Worm (Caenorhabditis elegans) whole organism, midembryonic: ENCODE results near the gene F22E5.2.

Experiments used
- cog-1 ChIP-seq: sonication (generic microtip); optimal IDR thresholded peaks from 2 replicates; lab custom pipeline; 2016; ENCODE audit warnings: missing genetic modification characterization, missing compliant biosample characterization
- flt-1 ChIP-seq: fragments of 200-800 bp; sonication (Bioruptor generic); IDR thresholded peaks from 2 replicates; pipeline ENCODE4 v1.3.6; 2022; ENCODE audit warnings: missing genetic modification characterization, missing compliant biosample characterization
- klf-2 ChIP-seq: fragments of 200-800 bp; sonication (Bioruptor generic); conservative IDR thresholded peaks from 2 replicates; pipeline ENCODE4 v1.3.6; 2022; ENCODE audit warnings: missing genetic modification reagents, missing genetic modification characterization, missing compliant biosample characterization
- med-1 ChIP-seq: sonication (generic microtip); optimal IDR thresholded peaks from 2 replicates; lab custom pipeline; 2017; ENCODE audit warnings: missing genetic modification characterization, mild to moderate bottlenecking, missing compliant biosample characterization, antibody characterized with exemption, missing genetic modification reagents; ENCODE audit not compliant: insufficient read depth
- ref-1 ChIP-seq: fragments of 200-800 bp; sonication (Bioruptor generic); conservative IDR thresholded peaks from 2 replicates; pipeline ENCODE4 v1.3.6; 2022; ENCODE audit warnings: missing genetic modification reagents, missing genetic modification characterization, missing compliant biosample characterization
- ztf-23 ChIP-seq: fragments of 200-800 bp; sonication (Bioruptor generic); IDR thresholded peaks from 2 replicates; pipeline ENCODE4 v1.3.6; 2022; ENCODE audit warnings: missing genetic modification reagents, missing genetic modification characterization, missing compliant biosample characterization
- ztf-29 ChIP-seq: fragments of 200-800 bp; sonication (Bioruptor generic); IDR thresholded peaks from 2 replicates; pipeline ENCODE4 v1.3.6; 2022; ENCODE audit warnings: missing genetic modification reagents, missing genetic modification characterization, missing compliant biosample characterization

DNA sequence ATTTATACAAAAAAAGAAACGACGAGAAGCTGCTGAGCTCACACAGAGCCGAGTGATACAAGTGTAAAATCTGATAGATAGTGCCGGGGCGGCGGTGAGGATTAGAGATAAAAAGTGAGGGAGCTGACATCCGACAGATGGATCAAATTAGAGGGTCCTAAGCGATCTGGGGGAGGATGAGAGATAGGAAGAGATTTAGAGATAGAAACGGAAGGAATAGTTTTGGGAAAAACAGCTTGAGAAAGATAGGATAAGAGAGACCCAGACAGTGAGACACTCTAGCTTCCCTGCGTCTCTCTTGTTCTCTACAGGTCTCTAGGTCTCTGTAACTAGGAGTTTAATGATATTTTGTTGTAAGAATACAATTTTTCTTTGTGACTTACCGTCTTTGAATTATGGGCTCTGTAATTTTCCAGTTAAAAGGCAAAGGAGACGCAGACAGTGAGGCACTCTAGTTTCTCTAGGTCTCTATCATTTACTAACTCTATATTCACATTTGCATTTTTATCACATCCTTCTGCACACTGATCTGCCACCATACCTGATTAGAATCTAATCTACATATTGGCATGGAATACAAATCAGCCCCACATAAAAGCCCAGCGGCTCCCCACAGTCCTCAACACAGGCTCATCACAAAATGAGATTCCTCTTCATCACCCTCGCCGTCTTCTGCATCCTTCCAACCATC is 21.9 kb downstream of the F22E5.2 start, which contains the start of the genes sup-9 and nspf-1:
- TF ChIP-seq ref-1 (GFP tag; lab: Robert Waterston, UW) (no peak), klf-2 (GFP tag; lab: Robert Waterston, UW) (no peak), cog-1 (no peak), flt-1 (GFP tag; lab: Robert Waterston, UW) (no peak), ztf-23 (no peak), med-1 (no peak), ztf-29 (GFP tag; lab: Robert Waterston, UW) (no peak)
